Worm (Caenorhabditis elegans) whole organism, L3 larva: ENCODE measurements around the gene rpl-22.

Source experiments
- aly-2 ChIP-seq: fragments of 150-350 bp; optimal IDR thresholded peaks from 2 replicates; lab custom pipeline; 2014; ENCODE audit warnings: missing biosample characterization, missing genetic modification characterization
- ceh-9 ChIP-seq: sonication (generic microtip); optimal IDR thresholded peaks from 2 replicates; lab custom pipeline; 2018; ENCODE audit warnings: missing biosample characterization, missing genetic modification characterization
- daf-12 ChIP-seq: fragments of 150-350 bp; optimal IDR thresholded peaks from 2 replicates; lab custom pipeline; 2014; ENCODE audit warnings: missing biosample characterization, missing genetic modification reagents, missing genetic modification characterization
- lin-15B ChIP-seq: fragments of 150-350 bp; optimal IDR thresholded peaks from 2 replicates; lab custom pipeline; 2014; ENCODE audit warnings: missing biosample characterization, missing genetic modification characterization
- lin-39 ChIP-seq: fragments of 150-350 bp; optimal IDR thresholded peaks from 2 replicates; lab custom pipeline; 2018; ENCODE audit warnings: missing biosample characterization, missing genetic modification reagents, missing genetic modification characterization
- nhr-28 ChIP-seq: fragments of 150-350 bp; optimal IDR thresholded peaks from 2 replicates; lab custom pipeline; 2014; ENCODE audit warnings: missing biosample characterization, missing genetic modification characterization
- tbx-2 ChIP-seq: sonication (generic microtip); optimal IDR thresholded peaks from 2 replicates; lab custom pipeline; 2016; ENCODE audit warnings: mild to moderate bottlenecking, missing genetic modification characterization, missing compliant biosample characterization
- unc-39 ChIP-seq: sonication (generic microtip); optimal IDR thresholded peaks from 4 replicates; lab custom pipeline; 2017; ENCODE audit warnings: missing biosample characterization, missing genetic modification characterization
- zag-1 ChIP-seq: fragments of 150-350 bp; optimal IDR thresholded peaks from 2 replicates; lab custom pipeline; 2014; ENCODE audit warnings: missing biosample characterization, missing genetic modification characterization

DNA sequence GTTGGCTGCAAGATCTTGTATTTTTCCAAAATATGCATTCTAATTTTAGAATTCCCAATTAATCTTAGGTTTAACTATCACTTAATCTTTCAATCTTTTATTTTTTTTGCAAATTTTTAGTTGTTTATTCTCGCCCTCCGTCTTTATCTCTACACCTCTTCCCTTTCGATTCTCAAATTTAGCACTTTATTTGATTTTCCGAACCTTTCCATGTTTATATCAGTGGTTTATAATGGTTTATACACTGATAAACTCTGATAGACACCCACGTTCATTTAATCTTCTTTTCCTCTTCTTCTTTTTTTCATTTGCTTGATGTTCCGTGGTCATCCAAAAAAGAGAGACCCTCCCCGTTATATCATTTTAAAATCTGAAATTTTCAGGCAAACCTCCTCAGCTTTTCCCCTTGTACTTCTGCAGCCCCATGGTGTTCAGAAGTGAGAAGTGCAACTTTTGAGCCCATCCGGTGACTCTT lies 33.0 kb upstream of the rpl-22 start, which contains the start of the genes nsy-1 and F59A6.13:
- TF ChIP-seq zag-1 (tag; lab: Kevin White, UChicago): no peak
- no peak for TF ChIP-seq daf-12 (tag; lab: Kevin White, UChicago)
- no peak for TF ChIP-seq nhr-28 (tag; lab: Kevin White, UChicago)
- no peak for TF ChIP-seq lin-15B (tag; lab: Kevin White, UChicago)
- TF ChIP-seq lin-39: no peak
- TF ChIP-seq ceh-9 (tag; lab: Kevin White, UChicago): no peak
- no peak for TF ChIP-seq aly-2 (tag; lab: Kevin White, UChicago)
- no peak for TF ChIP-seq tbx-2 (tag; lab: Kevin White, UChicago)
- no peak for TF ChIP-seq unc-39 (tag; lab: Kevin White, UChicago)
